Fruit fly (Drosophila melanogaster): ENCODE measurements around the gene Antp.

dm6 chr3R:6932780-6933347, 66.2 kb downstream of the Antp start:
- no peak for TF ChIP-seq EcR (GFP tag; optimal IDR thresholded peaks at IDR 0.05)
- no peak for TF ChIP-seq pan (optimal IDR thresholded peaks at IDR 0.05)

Measured in whole organism.